Worm (Caenorhabditis elegans) whole organism, young adult: ENCODE results near the gene chdh-1.

ENCODE experiments used
- C06A6.2 ChIP-seq: fragments of 200-800 bp; sonication (Bioruptor generic); conservative IDR thresholded peaks from 2 replicates; pipeline ENCODE4 v1.3.6; 2022; ENCODE audit warnings: missing genetic modification characterization, missing compliant biosample characterization
- F33H1.4 ChIP-seq: fragments of 200-800 bp; sonication (Bioruptor generic); IDR thresholded peaks from 2 replicates; pipeline ENCODE4 v1.3.6; 2022; ENCODE audit warnings: missing genetic modification reagents, missing genetic modification characterization, missing compliant biosample characterization
- F37B4.10 ChIP-seq: fragments of 200-800 bp; sonication (Bioruptor generic); IDR thresholded peaks from 2 replicates; pipeline ENCODE4 v1.3.6; 2022; ENCODE audit warnings: missing genetic modification characterization, missing compliant biosample characterization
- F39B2.1 ChIP-seq: fragments of 200-800 bp; sonication (Bioruptor generic); IDR thresholded peaks from 2 replicates; pipeline ENCODE4 v1.3.6; 2022; ENCODE audit warnings: missing genetic modification reagents, missing genetic modification characterization, missing compliant biosample characterization
- F49E8.2 ChIP-seq: sonication (generic microtip); optimal IDR thresholded peaks from 3 replicates; lab custom pipeline; 2017; ENCODE audit warnings: missing genetic modification characterization, mild to moderate bottlenecking, missing compliant biosample characterization, antibody characterized with exemption, moderate library complexity; ENCODE audit not compliant: insufficient read depth
- F55B11.4 ChIP-seq: sonication (generic microtip); optimal IDR thresholded peaks from 2 replicates; lab custom pipeline; 2016; ENCODE audit warnings: missing compliant biosample characterization, missing genetic modification characterization, borderline replicate concordance; ENCODE audit not compliant: insufficient read depth
- T07F8.4 ChIP-seq: sonication (generic microtip); optimal IDR thresholded peaks from 2 replicates; lab custom pipeline; 2016; ENCODE audit warnings: mild to moderate bottlenecking, missing genetic modification characterization, moderate library complexity, missing compliant biosample characterization
- Y53F4B.3 ChIP-seq: fragments of 200-800 bp; sonication (Bioruptor generic); IDR thresholded peaks from 2 replicates; pipeline ENCODE4 v1.3.6; 2022; ENCODE audit warnings: missing genetic modification reagents, missing genetic modification characterization, missing compliant biosample characterization
- Y53G8AR.9 ChIP-seq: fragments of 200-800 bp; sonication (Bioruptor generic); conservative IDR thresholded peaks from 2 replicates; pipeline ENCODE4 v1.3.6; 2022; ENCODE audit warnings: missing genetic modification reagents, missing genetic modification characterization, missing compliant biosample characterization
- Y79H2A.3 ChIP-seq: fragments of 200-800 bp; sonication (Bioruptor generic); conservative IDR thresholded peaks from 2 replicates; pipeline ENCODE4 v1.3.6; 2022; ENCODE audit warnings: missing genetic modification reagents, missing genetic modification characterization, missing compliant biosample characterization
- attf-6 ChIP-seq: fragments of 200-800 bp; sonication (Bioruptor generic); IDR thresholded peaks from 2 replicates; pipeline ENCODE4 v1.3.6; 2022; ENCODE audit warnings: missing genetic modification reagents, missing genetic modification characterization, missing compliant biosample characterization
- bed-1 ChIP-seq: fragments of 200-800 bp; sonication (Bioruptor generic); IDR thresholded peaks from 2 replicates; pipeline ENCODE4 v1.3.6; 2022; ENCODE audit warnings: missing genetic modification reagents, missing genetic modification characterization, missing compliant biosample characterization
- ccch-3 ChIP-seq: fragments of 200-800 bp; sonication (Bioruptor generic); optimal IDR thresholded peaks from 2 replicates; lab custom pipeline; 2018; ENCODE audit warnings: mild to moderate bottlenecking, missing genetic modification characterization, missing compliant biosample characterization
- die-1 ChIP-seq: sonication (generic microtip); optimal IDR thresholded peaks from 2 replicates; lab custom pipeline; 2016; ENCODE audit warnings: missing genotype, mild to moderate bottlenecking, missing genetic modification characterization, missing compliant biosample characterization
- dox-1 ChIP-seq: fragments of 200-800 bp; sonication (Bioruptor generic); IDR thresholded peaks from 2 replicates; pipeline ENCODE4 v1.3.6; 2022; ENCODE audit warnings: missing genetic modification reagents, missing genetic modification characterization, missing compliant biosample characterization
- dpl-1 ChIP-seq: fragments of 150-350 bp; optimal IDR thresholded peaks from 2 replicates; lab custom pipeline; 2014; ENCODE audit warnings: missing biosample characterization, missing genetic modification reagents, missing genetic modification characterization
- egl-18 ChIP-seq: fragments of 200-800 bp; sonication (Bioruptor generic); IDR thresholded peaks from 2 replicates; pipeline ENCODE4 v1.3.6; 2022; ENCODE audit warnings: missing genetic modification reagents, missing genetic modification characterization, missing compliant biosample characterization
- ekl-4 ChIP-seq: fragments of 200-800 bp; sonication (Bioruptor generic); IDR thresholded peaks from 2 replicates; pipeline ENCODE4 v1.3.6; 2022; ENCODE audit warnings: missing genetic modification reagents, missing genetic modification characterization, missing compliant biosample characterization
- gei-17 ChIP-seq: fragments of 200-800 bp; sonication (Bioruptor generic); optimal IDR thresholded peaks from 2 replicates; lab custom pipeline; 2018; ENCODE audit warnings: mild to moderate bottlenecking, missing genetic modification characterization, missing compliant biosample characterization
- hlh-12 ChIP-seq: sonication (generic microtip); optimal IDR thresholded peaks from 2 replicates; lab custom pipeline; 2016; ENCODE audit warnings: missing genetic modification characterization, missing compliant biosample characterization
- hlh-26 ChIP-seq: fragments of 200-800 bp; sonication (Bioruptor generic); conservative IDR thresholded peaks from 2 replicates; pipeline ENCODE4 v1.3.6; 2022; ENCODE audit warnings: missing genetic modification reagents, missing genetic modification characterization, missing compliant biosample characterization
- hmg-1.2 ChIP-seq: fragments of 200-800 bp; sonication (Bioruptor generic); IDR thresholded peaks from 2 replicates; pipeline ENCODE4 v1.3.6; 2022; ENCODE audit warnings: missing genetic modification reagents, missing genetic modification characterization, missing compliant biosample characterization
- hrde-1 ChIP-seq: sonication (generic microtip); optimal IDR thresholded peaks from 2 replicates; lab custom pipeline; 2016; ENCODE audit warnings: missing genetic modification characterization, mild to moderate bottlenecking, missing compliant biosample characterization, moderate library complexity, missing genotype, missing genetic modification reagents, borderline replicate concordance
- hsf-1 ChIP-seq: fragments of 200-800 bp; sonication (Bioruptor generic); IDR thresholded peaks from 2 replicates; pipeline ENCODE4 v1.3.6; 2022; ENCODE audit warnings: missing genetic modification reagents, missing genetic modification characterization, missing compliant biosample characterization
- lag-1 ChIP-seq: fragments of 200-800 bp; sonication (Bioruptor generic); IDR thresholded peaks from 2 replicates; pipeline ENCODE4 v1.3.6; 2022; ENCODE audit warnings: missing genetic modification reagents, missing genetic modification characterization, missing compliant biosample characterization
- lin-26 ChIP-seq: fragments of 200-800 bp; sonication (Bioruptor generic); IDR thresholded peaks from 2 replicates; pipeline ENCODE4 v1.3.6; 2022; ENCODE audit warnings: missing genetic modification reagents, missing genetic modification characterization, missing compliant biosample characterization
- lin-35 ChIP-seq, 3 experiments: fragments of 150-350 bp in 2 of 3; sonication (generic microtip) in 1 of 3; optimal IDR thresholded peaks; 2 replicates each; lab custom pipeline; 2014 to 2018; ENCODE audit warnings: missing biosample characterization in 3 of 3, missing genetic modification characterization in 3 of 3, missing genetic modification reagents in 3 of 3
- lin-40 ChIP-seq: sonication (generic microtip); optimal IDR thresholded peaks from 2 replicates; lab custom pipeline; 2016; ENCODE audit warnings: missing genetic modification characterization, mild to moderate bottlenecking, missing compliant biosample characterization, missing genotype, missing genetic modification reagents
- lin-54 ChIP-seq: fragments of 200-800 bp; sonication (Bioruptor generic); optimal IDR thresholded peaks from 2 replicates; lab custom pipeline; 2018; ENCODE audit warnings: mild to moderate bottlenecking, missing genetic modification characterization, missing compliant biosample characterization
- lsl-1 ChIP-seq: fragments of 200-800 bp; sonication (Bioruptor generic); optimal IDR thresholded peaks from 2 replicates; lab custom pipeline; 2018; ENCODE audit warnings: mild to moderate bottlenecking, missing genetic modification characterization, moderate library complexity, missing compliant biosample characterization
- madf-3 ChIP-seq: fragments of 200-800 bp; sonication (Bioruptor generic); IDR thresholded peaks from 2 replicates; pipeline ENCODE4 v1.3.6; 2022; ENCODE audit warnings: missing genetic modification reagents, missing genetic modification characterization, missing compliant biosample characterization
- madf-8 ChIP-seq: fragments of 200-800 bp; sonication (Bioruptor generic); conservative IDR thresholded peaks from 2 replicates; pipeline ENCODE4 v1.3.6; 2022; ENCODE audit warnings: missing genetic modification reagents, missing genetic modification characterization, missing compliant biosample characterization
- mcd-1 ChIP-seq: fragments of 200-800 bp; sonication (Bioruptor generic); IDR thresholded peaks from 2 replicates; pipeline ENCODE4 v1.3.6; 2022; ENCODE audit warnings: missing genetic modification reagents, missing genetic modification characterization, missing compliant biosample characterization
- mel-28 ChIP-seq: sonication (generic microtip); optimal IDR thresholded peaks from 2 replicates; lab custom pipeline; 2016; ENCODE audit warnings: borderline replicate concordance, mild to moderate bottlenecking, missing genetic modification characterization, missing compliant biosample characterization
- nhr-179 ChIP-seq: sonication (generic microtip); optimal IDR thresholded peaks from 2 replicates; lab custom pipeline; 2016; ENCODE audit warnings: mild to moderate bottlenecking, missing genetic modification characterization, missing compliant biosample characterization
- rcor-1 ChIP-seq: fragments of 200-800 bp; sonication (Bioruptor generic); IDR thresholded peaks from 2 replicates; pipeline ENCODE4 v1.3.6; 2022; ENCODE audit warnings: missing genetic modification reagents, missing genetic modification characterization, missing compliant biosample characterization
- repo-1 ChIP-seq: sonication (generic microtip); optimal IDR thresholded peaks from 2 replicates; lab custom pipeline; 2017; ENCODE audit warnings: mild to moderate bottlenecking, missing genetic modification characterization, missing compliant biosample characterization
- sea-2 ChIP-seq: fragments of 200-800 bp; sonication (Bioruptor generic); IDR thresholded peaks from 2 replicates; pipeline ENCODE4 v1.3.6; 2022; ENCODE audit warnings: missing genetic modification characterization, missing compliant biosample characterization
- snpc-1.1 ChIP-seq: sonication (generic microtip); optimal IDR thresholded peaks from 2 replicates; lab custom pipeline; 2017; ENCODE audit warnings: missing genetic modification characterization, mild to moderate bottlenecking, missing compliant biosample characterization, antibody characterized with exemption, moderate library complexity, missing genotype, missing genetic modification reagents; ENCODE audit not compliant: insufficient read depth
- tbx-9 ChIP-seq: sonication (generic microtip); optimal IDR thresholded peaks from 2 replicates; lab custom pipeline; 2016; ENCODE audit warnings: borderline replicate concordance, missing genetic modification characterization, inconsistent platforms, missing compliant biosample characterization
- xnd-1 ChIP-seq: sonication (generic microtip); optimal IDR thresholded peaks from 2 replicates; lab custom pipeline; 2016; ENCODE audit warnings: missing genotype, missing genetic modification reagents, missing genetic modification characterization, missing compliant biosample characterization
- ztf-26 ChIP-seq: sonication (generic microtip); optimal IDR thresholded peaks from 2 replicates; lab custom pipeline; 2017; ENCODE audit warnings: missing genetic modification characterization, missing compliant biosample characterization

Gene chdh-1

ce11 chrII:8691344-8691960 lies 7.3 kb downstream of the chdh-1 start, which contains the start of gene C34C6.3:
Gene C34C6.3, plus strand, starts transcription at chrII:8691910.
- TF ChIP-seq dpl-1 (GFP tag; lab: Kevin White, UChicago), result no peak
- TF ChIP-seq F37B4.10 (GFP tag; lab: Robert Waterston, UW), result no peak
- no peak for TF ChIP-seq F55B11.4 (tag; lab: Kevin White, UChicago)
- no peak for TF ChIP-seq attf-6 (GFP tag; lab: Robert Waterston, UW)
- no peak for TF ChIP-seq xnd-1
- no peak for TF ChIP-seq egl-18
- no peak for TF ChIP-seq F33H1.4 (GFP tag; lab: Robert Waterston, UW)
- no peak for TF ChIP-seq F49E8.2 (tag; lab: Kevin White, UChicago)
- no peak for TF ChIP-seq repo-1
- TF ChIP-seq Y79H2A.3 (GFP tag; lab: Robert Waterston, UW), result no peak
- no peak for TF ChIP-seq T07F8.4 (tag; lab: Kevin White, UChicago)
- TF ChIP-seq rcor-1 (GFP tag; lab: Robert Waterston, UW), result no peak
- no peak for TF ChIP-seq die-1 (tag; lab: Kevin White, UChicago)
- TF ChIP-seq F39B2.1 (GFP tag; lab: Robert Waterston, UW), result no peak

- TF ChIP-seq Y53G8AR.9 (GFP tag; lab: Robert Waterston, UW) (no peak), sea-2 (GFP tag; lab: Robert Waterston, UW) (no peak), hsf-1 (GFP tag; lab: Robert Waterston, UW) (no peak), dox-1 (GFP tag; lab: Robert Waterston, UW) (no peak), madf-3 (GFP tag; lab: Robert Waterston, UW) (no peak), tbx-9 (tag; lab: Kevin White, UChicago) (no peak)
Measured at ce11 chrII:8685623-8686022, 13.1 kb downstream of the chdh-1 start, which contains the start of gene C34C6.9. Gene C34C6.9, plus strand, starts transcription at chrII:8685923.

- TF ChIP-seq hlh-12 (tag; lab: Kevin White, UChicago), result no peak
- no peak for TF ChIP-seq lin-26
- no peak for TF ChIP-seq C06A6.2 (GFP tag; lab: Robert Waterston, UW)
- TF ChIP-seq ztf-26 (tag; lab: Kevin White, UChicago), result no peak
- no peak for TF ChIP-seq Y53F4B.3 (GFP tag; lab: Robert Waterston, UW)
- TF ChIP-seq mel-28, result no peak
- TF ChIP-seq gei-17 (GFP tag; lab: Kevin White, UChicago), result no peak
- no peak for TF ChIP-seq hlh-26 (GFP tag; lab: Robert Waterston, UW)
- TF ChIP-seq T07F8.4 (tag; lab: Kevin White, UChicago), result no peak
Measured at ce11 chrII:8684824-8685223, 13.9 kb downstream of the chdh-1 start, which contains the start of gene hgap-2. Gene hgap-2, minus strand, starts transcription at chrII:8684924.

ce11 chrII:8683933-8684332 lies 14.8 kb downstream of the chdh-1 start:
- TF ChIP-seq lin-35 (GFP tag; optimal IDR thresholded peaks at IDR 0.05; lab: Kevin White, UChicago) (peak in 1 of 3 experiments; percentile 57), madf-8 (peak; percentile 44; the same call in 1 of the 2 replicates), mcd-1 (no peak; the same call in 1 of the 2 replicates), hmg-1.2 (GFP tag; lab: Robert Waterston, UW) (0 out of 2 replicates have a peak, but pooled peaks have one; percentile 25), nhr-179 (tag; lab: Kevin White, UChicago) (no peak), lsl-1 (GFP tag; lab: Kevin White, UChicago) (peak; percentile 52), snpc-1.1 (tag; lab: Kevin White, UChicago) (peak; percentile 19), lin-54 (GFP tag; lab: Kevin White, UChicago) (no peak), lag-1 (GFP tag; lab: Robert Waterston, UW) (no peak), ccch-3 (no peak), bed-1 (GFP tag; lab: Robert Waterston, UW) (no peak), lin-40 (tag; lab: Kevin White, UChicago) (no peak), ekl-4 (GFP tag; lab: Robert Waterston, UW) (no peak), dox-1 (GFP tag; lab: Robert Waterston, UW) (no peak), F33H1.4 (GFP tag; lab: Robert Waterston, UW) (peak; percentile 61), hrde-1 (tag; lab: Kevin White, UChicago) (no peak)
